Worm (Caenorhabditis elegans) whole organism, L2 larva: Measurements from ENCODE around the gene Y41D4B.24.

Experiments used
- C34F6.9 ChIP-seq: fragments of 150-350 bp; optimal IDR thresholded peaks from 2 replicates; lab custom pipeline; 2014; ENCODE audit warnings: missing biosample characterization, missing genetic modification characterization
- F13H6.1 ChIP-seq: sonication (generic microtip); optimal IDR thresholded peaks from 2 replicates; lab custom pipeline; 2016; ENCODE audit warnings: missing genetic modification characterization, missing compliant biosample characterization
- R02D3.7 ChIP-seq: fragments of 150-350 bp; optimal IDR thresholded peaks from 2 replicates; lab custom pipeline; 2014; ENCODE audit warnings: missing biosample characterization, missing genetic modification characterization
- Y55F3AM.14 ChIP-seq: fragments of 200-800 bp; sonication (Bioruptor generic); optimal IDR thresholded peaks from 2 replicates; lab custom pipeline; 2018; ENCODE audit warnings: mild to moderate bottlenecking, missing genetic modification characterization, missing compliant biosample characterization
- ZK546.5 ChIP-seq: sonication (generic microtip); optimal IDR thresholded peaks from 2 replicates; lab custom pipeline; 2017; ENCODE audit warnings: missing biosample characterization, missing genetic modification characterization
- aly-2 ChIP-seq: fragments of 150-350 bp; optimal IDR thresholded peaks from 2 replicates; lab custom pipeline; 2014; ENCODE audit warnings: missing biosample characterization, missing genetic modification characterization
- ceh-16 ChIP-seq: fragments of 150-350 bp; optimal IDR thresholded peaks from 2 replicates; lab custom pipeline; 2014; ENCODE audit warnings: missing biosample characterization, missing genetic modification characterization
- ceh-82 ChIP-seq: fragments of 150-350 bp; optimal IDR thresholded peaks from 2 replicates; lab custom pipeline; 2014; ENCODE audit warnings: missing biosample characterization, missing genetic modification characterization
- crh-2 ChIP-seq: sonication (generic microtip); optimal IDR thresholded peaks from 2 replicates; lab custom pipeline; 2017; ENCODE audit warnings: missing biosample characterization, missing genetic modification characterization
- dmd-4 ChIP-seq: sonication (generic microtip); optimal IDR thresholded peaks from 2 replicates; lab custom pipeline; 2017; ENCODE audit warnings: missing biosample characterization, missing genetic modification characterization
- elt-1 ChIP-seq: fragments of 150-350 bp; optimal IDR thresholded peaks from 2 replicates; lab custom pipeline; 2014; ENCODE audit warnings: missing biosample characterization, missing genetic modification characterization
- elt-3 ChIP-seq: sonication (generic microtip); optimal IDR thresholded peaks from 2 replicates; lab custom pipeline; 2017; ENCODE audit warnings: missing biosample characterization, missing genetic modification characterization
- fos-1 ChIP-seq: fragments of 150-350 bp; optimal IDR thresholded peaks from 2 replicates; lab custom pipeline; 2014; ENCODE audit warnings: missing biosample characterization, missing genetic modification characterization
- lin-11 ChIP-seq: fragments of 150-350 bp; sonication (generic microtip); optimal IDR thresholded peaks from 2 replicates; lab custom pipeline; 2014; ENCODE audit warnings: missing biosample characterization, missing genetic modification characterization, inconsistent platforms, mixed read lengths
- lin-13 ChIP-seq: fragments of 150-350 bp; optimal IDR thresholded peaks from 2 replicates; lab custom pipeline; 2014; ENCODE audit warnings: missing biosample characterization, missing genetic modification reagents, missing genetic modification characterization
- lin-39 ChIP-seq: fragments of 150-350 bp; optimal IDR thresholded peaks from 2 replicates; lab custom pipeline; 2014; ENCODE audit warnings: missing biosample characterization, missing genetic modification reagents, missing genetic modification characterization
- lsy-2 ChIP-seq, 2 experiments: fragments of 150-350 bp in 1 of 2; sonication (generic microtip) in 1 of 2; optimal IDR thresholded peaks; 2 replicates each; lab custom pipeline; 2014 to 2017; ENCODE audit warnings: missing biosample characterization in 2 of 2, missing genetic modification characterization in 2 of 2
- mab-5 ChIP-seq: fragments of 150-350 bp; optimal IDR thresholded peaks from 2 replicates; lab custom pipeline; 2014; ENCODE audit warnings: missing biosample characterization, missing genetic modification characterization
- mbf-1 ChIP-seq: sonication (generic microtip); optimal IDR thresholded peaks from 2 replicates; lab custom pipeline; 2017; ENCODE audit warnings: missing biosample characterization, missing genetic modification characterization
- mdl-1 ChIP-seq, 2 experiments: fragments of 150-350 bp in 1 of 2; sonication (generic microtip) in 1 of 2; optimal IDR thresholded peaks; 2 replicates each; lab custom pipeline; 2017; ENCODE audit warnings: missing biosample characterization in 2 of 2, missing genetic modification characterization in 2 of 2
- nhr-10 ChIP-seq: sonication (generic microtip); optimal IDR thresholded peaks from 2 replicates; lab custom pipeline; 2017; ENCODE audit warnings: missing biosample characterization, missing genetic modification characterization
- nhr-12 ChIP-seq: fragments of 150-350 bp; optimal IDR thresholded peaks from 2 replicates; lab custom pipeline; 2014; ENCODE audit warnings: missing biosample characterization, missing genetic modification characterization
- nhr-129 ChIP-seq: fragments of 150-350 bp; optimal IDR thresholded peaks from 2 replicates; lab custom pipeline; 2014; ENCODE audit warnings: missing biosample characterization, missing genetic modification characterization
- nhr-21 ChIP-seq: fragments of 150-350 bp; optimal IDR thresholded peaks from 2 replicates; lab custom pipeline; 2014; ENCODE audit warnings: missing biosample characterization, missing genetic modification characterization
- nhr-25 ChIP-seq: fragments of 150-350 bp; sonication (generic microtip); optimal IDR thresholded peaks from 3 replicates; lab custom pipeline; 2014; ENCODE audit warnings: missing biosample characterization, missing genetic modification characterization
- nhr-6 ChIP-seq: fragments of 150-350 bp; optimal IDR thresholded peaks from 2 replicates; lab custom pipeline; 2014; ENCODE audit warnings: missing biosample characterization, missing genetic modification characterization
- nhr-77 ChIP-seq: fragments of 150-350 bp; optimal IDR thresholded peaks from 2 replicates; lab custom pipeline; 2014; ENCODE audit warnings: missing biosample characterization, missing genetic modification characterization
- peb-1 ChIP-seq: fragments of 150-350 bp; optimal IDR thresholded peaks from 2 replicates; lab custom pipeline; 2014; ENCODE audit warnings: missing biosample characterization, missing genetic modification characterization
- skn-1 ChIP-seq: sonication (generic microtip); optimal IDR thresholded peaks from 2 replicates; lab custom pipeline; 2017; ENCODE audit warnings: missing biosample characterization, missing genetic modification characterization
- sma-3 ChIP-seq: sonication (generic microtip); optimal IDR thresholded peaks from 2 replicates; lab custom pipeline; 2016; ENCODE audit warnings: missing genetic modification reagents, missing genetic modification characterization, missing compliant biosample characterization
- sma-9 ChIP-seq, 2 experiments: fragments of 150-350 bp in 1 of 2; sonication (generic microtip) in 1 of 2; optimal IDR thresholded peaks; 2 replicates each; lab custom pipeline; 2014 to 2016; ENCODE audit warnings: missing genetic modification characterization in 2 of 2, mild to moderate bottlenecking in 1 of 2, missing biosample characterization in 1 of 2, missing compliant biosample characterization in 1 of 2, missing genetic modification reagents in 1 of 2, moderate library complexity in 1 of 2
- snpc-4 ChIP-seq: fragments of 150-350 bp; optimal IDR thresholded peaks from 2 replicates; lab custom pipeline; 2014; ENCODE audit warnings: missing biosample characterization, missing genetic modification characterization
- unc-39 ChIP-seq: fragments of 150-350 bp; optimal IDR thresholded peaks from 2 replicates; lab custom pipeline; 2014; ENCODE audit warnings: missing biosample characterization, missing genetic modification characterization
- unc-55 ChIP-seq: fragments of 150-350 bp; sonication (generic microtip); optimal IDR thresholded peaks from 3 replicates; lab custom pipeline; 2014; ENCODE audit warnings: missing biosample characterization, missing genetic modification reagents, missing genetic modification characterization
- unc-62 ChIP-seq: fragments of 150-350 bp; optimal IDR thresholded peaks from 2 replicates; lab custom pipeline; 2014; ENCODE audit warnings: missing biosample characterization, missing genetic modification reagents, missing genetic modification characterization
- zag-1 ChIP-seq: fragments of 150-350 bp; optimal IDR thresholded peaks from 2 replicates; lab custom pipeline; 2014; ENCODE audit warnings: missing biosample characterization, missing genetic modification characterization
- ztf-1 ChIP-seq: fragments of 200-800 bp; sonication (Bioruptor generic); conservative IDR thresholded peaks from 2 replicates; pipeline ENCODE4 v1.3.6; 2022; ENCODE audit warnings: missing genetic modification characterization, missing compliant biosample characterization
- ztf-11 ChIP-seq: sonication (generic microtip); optimal IDR thresholded peaks from 2 replicates; lab custom pipeline; 2017; ENCODE audit warnings: missing biosample characterization, missing genetic modification characterization

Gene Y41D4B.24

ce11 chrIV:1699599-1699998, 17.6 kb upstream of the Y41D4B.24 start, which contains the start of gene bus-2:
Gene bus-2 (plus strand): TSS chrIV:1699899.
- no peak for TF ChIP-seq nhr-12 (tag; lab: Kevin White, UChicago)
- no peak for TF ChIP-seq ztf-1 (GFP tag; lab: Robert Waterston, UW)
- TF ChIP-seq peb-1 (tag; lab: Kevin White, UChicago), result no peak
- TF ChIP-seq dmd-4, result no peak
- TF ChIP-seq elt-1, result no peak
- no peak for TF ChIP-seq aly-2
- TF ChIP-seq nhr-25, result no peak
- TF ChIP-seq unc-62, result no peak
- TF ChIP-seq lin-11 (tag; lab: Kevin White, UChicago), result no peak
- no peak for TF ChIP-seq ZK546.5 (tag; lab: Kevin White, UChicago)
- no peak for TF ChIP-seq ceh-16 (tag; lab: Kevin White, UChicago)
- TF ChIP-seq zag-1 (tag; lab: Kevin White, UChicago), result no peak
- TF ChIP-seq lin-39 (tag; lab: Kevin White, UChicago), result no peak
- no peak for TF ChIP-seq nhr-6 (tag; lab: Kevin White, UChicago)
- TF ChIP-seq nhr-129 (tag; lab: Kevin White, UChicago), result no peak
- no peak for TF ChIP-seq nhr-77
- no peak for TF ChIP-seq mbf-1 (tag; lab: Kevin White, UChicago)
- no peak for TF ChIP-seq skn-1 (tag; lab: Kevin White, UChicago)

ce11 chrIV:1691651-1692050, 9.7 kb upstream of the Y41D4B.24 start:
- TF ChIP-seq aly-2 (no peak), crh-2 (no peak), mdl-1 (tag; optimal IDR thresholded peaks at IDR 0.05; lab: Kevin White, UChicago) (no peak), nhr-6 (tag; lab: Kevin White, UChicago) (no peak), F13H6.1 (no peak), elt-3 (tag; lab: Kevin White, UChicago) (no peak), mbf-1 (tag; lab: Kevin White, UChicago) (no peak), snpc-4 (no peak), R02D3.7 (tag; lab: Kevin White, UChicago) (no peak), Y55F3AM.14 (no peak), ceh-16 (tag; lab: Kevin White, UChicago) (no peak), nhr-21 (tag; lab: Kevin White, UChicago) (no peak), nhr-77 (no peak), mab-5 (no peak), unc-62 (no peak), nhr-25 (no peak)
- TF ChIP-seq, all 48 proteins: peak for 0

- no peak for TF ChIP-seq lin-11 (tag; lab: Kevin White, UChicago)
- TF ChIP-seq F13H6.1, result no peak
- TF ChIP-seq C34F6.9 (tag; lab: Kevin White, UChicago), result no peak
- TF ChIP-seq nhr-129 (tag; lab: Kevin White, UChicago), result no peak
- TF ChIP-seq lin-39 (tag; lab: Kevin White, UChicago), result no peak
- TF ChIP-seq ztf-11 (tag; lab: Kevin White, UChicago), result no peak
- no peak for TF ChIP-seq unc-55 (GFP tag; lab: Kevin White, UChicago)
- no peak for TF ChIP-seq elt-1
- no peak for TF ChIP-seq fos-1 (tag; lab: Kevin White, UChicago)
- no peak for TF ChIP-seq mab-5
- TF ChIP-seq nhr-10 (tag; lab: Kevin White, UChicago), result no peak
- TF ChIP-seq aly-2, result no peak
- TF ChIP-seq ceh-16 (tag; lab: Kevin White, UChicago), result no peak
- no peak for TF ChIP-seq lsy-2 (tag; optimal IDR thresholded peaks at IDR 0.05; lab: Kevin White, UChicago)
- no peak for TF ChIP-seq dmd-4
- no peak for TF ChIP-seq ceh-82
- no peak for TF ChIP-seq sma-9 (GFP tag; optimal IDR thresholded peaks at IDR 0.05; lab: Kevin White, UChicago)
- TF ChIP-seq sma-9 (tag; optimal IDR thresholded peaks at IDR 0.05; lab: Kevin White, UChicago), result no peak
Measured at ce11 chrIV:1687151-1687550, 5.2 kb upstream of the Y41D4B.24 start.

ce11 chrIV:1679227-1679626, 2.7 kb downstream of the Y41D4B.24 start:
- no peak for TF ChIP-seq unc-39
- no peak for TF ChIP-seq ceh-16 (tag; lab: Kevin White, UChicago)
- TF ChIP-seq mdl-1 (tag; optimal IDR thresholded peaks at IDR 0.05; lab: Kevin White, UChicago), result no peak
- TF ChIP-seq sma-3 (GFP tag; lab: Kevin White, UChicago), result no peak
- TF ChIP-seq lin-13, result no peak
